Fruit fly (Drosophila melanogaster) whole organism, embryonic: ENCODE results near the gene CG15337.

Source experiments
- BEAF-32 ChIP-seq: fragments of 200-800 bp; sonication (Bioruptor generic); optimal IDR thresholded peaks from 3 replicates; lab custom pipeline; 2017; ENCODE audit warnings: missing biosample characterization, missing genetic modification characterization, mild to moderate bottlenecking, moderate library complexity, missing genetic modification reagents
- Bgb ChIP-seq: fragments of 200-800 bp; sonication (Bioruptor generic); IDR thresholded peaks from 2 replicates; pipeline ENCODE4 v1.3.6; 2022; ENCODE audit warnings: missing biosample characterization, missing genetic modification characterization; ENCODE audit not compliant: partially characterized antibody
- Bteb2 ChIP-seq: fragments of 200-800 bp; sonication (Bioruptor generic); optimal IDR thresholded peaks from 2 replicates; lab custom pipeline; 2016; ENCODE audit warnings: missing biosample characterization, missing genetic modification characterization
- CG10147 ChIP-seq: fragments of 200-800 bp; sonication (Bioruptor generic); optimal IDR thresholded peaks from 2 replicates; lab custom pipeline; 2019; ENCODE audit warnings: missing biosample characterization, mild to moderate bottlenecking, missing genetic modification characterization, moderate library complexity
- CG10274 ChIP-seq: fragments of 200-800 bp; sonication (Bioruptor generic); optimal IDR thresholded peaks from 3 replicates; lab custom pipeline; 2017; ENCODE audit warnings: missing biosample characterization, mild to moderate bottlenecking, missing genetic modification characterization
- CG14014 ChIP-seq: fragments of 200-800 bp; sonication (Bioruptor generic); IDR thresholded peaks from 2 replicates; pipeline ENCODE4 v1.3.6; 2022; ENCODE audit warnings: missing biosample characterization, missing genetic modification characterization
- CG15269 ChIP-seq: fragments of 200-800 bp; sonication (Bioruptor generic); optimal IDR thresholded peaks from 2 replicates; lab custom pipeline; 2018; ENCODE audit warnings: missing biosample characterization, mild to moderate bottlenecking, missing genetic modification characterization, moderate library complexity
- CG1603 ChIP-seq: fragments of 200-800 bp; sonication (Bioruptor generic); optimal IDR thresholded peaks from 2 replicates; lab custom pipeline; 2019; ENCODE audit warnings: missing biosample characterization, mild to moderate bottlenecking, missing genetic modification characterization, moderate library complexity
- CG17186 ChIP-seq: fragments of 200-800 bp; sonication (Bioruptor generic); optimal IDR thresholded peaks from 3 replicates; lab custom pipeline; 2017; ENCODE audit warnings: missing biosample characterization, missing genetic modification reagents, missing genetic modification characterization
- CG31388 ChIP-seq: fragments of 200-800 bp; sonication (Bioruptor generic); optimal IDR thresholded peaks from 2 replicates; lab custom pipeline; 2016; ENCODE audit warnings: missing biosample characterization, missing genetic modification characterization
- CG34376 ChIP-seq: fragments of 200-800 bp; sonication (Bioruptor generic); optimal IDR thresholded peaks from 2 replicates; lab custom pipeline; 2018; ENCODE audit warnings: missing biosample characterization, mild to moderate bottlenecking, missing genetic modification characterization
- CG3847 ChIP-seq: fragments of 200-800 bp; sonication (Bioruptor generic); IDR thresholded peaks from 2 replicates; pipeline ENCODE4 v1.3.6; 2022; ENCODE audit warnings: missing biosample characterization, missing genetic modification characterization
- CG4707 ChIP-seq: fragments of 200-800 bp; sonication (Bioruptor generic); optimal IDR thresholded peaks from 2 replicates; lab custom pipeline; 2018; ENCODE audit warnings: missing biosample characterization, mild to moderate bottlenecking, missing genetic modification characterization, moderate library complexity
- CG4730 ChIP-seq: fragments of 200-800 bp; sonication (Bioruptor generic); IDR thresholded peaks from 2 replicates; pipeline ENCODE4 v1.3.6; 2022; ENCODE audit warnings: missing biosample characterization, missing genetic modification characterization
- CG6254 ChIP-seq: fragments of 200-800 bp; sonication (Bioruptor generic); optimal IDR thresholded peaks from 3 replicates; lab custom pipeline; 2017; ENCODE audit warnings: mild to moderate bottlenecking, missing biosample characterization, missing genetic modification reagents, missing genetic modification characterization
- CG7963 ChIP-seq: fragments of 200-800 bp; sonication (Bioruptor generic); IDR thresholded peaks from 3 replicates; pipeline ENCODE4 v1.3.6; 2022; ENCODE audit warnings: missing biosample characterization, missing genetic modification characterization; ENCODE audit not compliant: partially characterized antibody
- CG7987 ChIP-seq: fragments of 200-800 bp; sonication (Bioruptor generic); optimal IDR thresholded peaks from 2 replicates; lab custom pipeline; 2018; ENCODE audit warnings: missing biosample characterization, mild to moderate bottlenecking, missing genetic modification characterization, moderate library complexity
- CG9609 ChIP-seq: fragments of 200-800 bp; sonication (Bioruptor generic); optimal IDR thresholded peaks from 3 replicates; lab custom pipeline; 2016; ENCODE audit warnings: missing biosample characterization, missing genetic modification characterization
- CG9932 ChIP-seq: fragments of 200-800 bp; sonication (Bioruptor generic); IDR thresholded peaks from 2 replicates; pipeline ENCODE4 v1.3.6; 2022; ENCODE audit warnings: missing biosample characterization, missing genetic modification characterization
- Deaf1 ChIP-seq: fragments of 200-800 bp; optimal IDR thresholded peaks from 3 replicates; lab custom pipeline; 2019; ENCODE audit warnings: missing biosample characterization, mild to moderate bottlenecking, missing genetic modification characterization, moderate library complexity
- GATAe ChIP-seq: fragments of 200-800 bp; sonication (Bioruptor generic); conservative IDR thresholded peaks from 2 replicates; pipeline ENCODE4 v1.3.6; 2022; ENCODE audit warnings: missing biosample characterization, missing genetic modification characterization
- HmgD ChIP-seq: fragments of 200-800 bp; sonication (Bioruptor generic); optimal IDR thresholded peaks from 3 replicates; lab custom pipeline; 2016; ENCODE audit warnings: missing biosample characterization, missing genetic modification characterization
- Kr ChIP-seq: fragments of 200-800 bp; sonication (Bioruptor generic); optimal IDR thresholded peaks from 2 replicates; lab custom pipeline; 2017; ENCODE audit warnings: missing biosample characterization, mild to moderate bottlenecking, missing genetic modification characterization
- Mad ChIP-seq: fragments of 200-800 bp; sonication (Bioruptor generic); optimal IDR thresholded peaks from 2 replicates; lab custom pipeline; 2016; ENCODE audit warnings: missing biosample characterization, missing genetic modification characterization
- Meics ChIP-seq: fragments of 200-800 bp; sonication (Bioruptor generic); optimal IDR thresholded peaks from 2 replicates; lab custom pipeline; 2017; ENCODE audit warnings: missing biosample characterization, mild to moderate bottlenecking, missing genetic modification characterization
- Optix ChIP-seq: fragments of 200-800 bp; sonication (Bioruptor generic); IDR thresholded peaks from 3 replicates; pipeline ENCODE4 v1.3.6; 2022; ENCODE audit warnings: missing biosample characterization, missing genetic modification characterization
- Ravus ChIP-seq: fragments of 200-800 bp; sonication (Bioruptor generic); IDR thresholded peaks from 2 replicates; pipeline ENCODE4 v1.3.6; 2022; ENCODE audit warnings: missing biosample characterization, missing genetic modification characterization
- Sry-β ChIP-seq: fragments of 200-800 bp; sonication (Bioruptor generic); optimal IDR thresholded peaks from 2 replicates; lab custom pipeline; 2018; ENCODE audit warnings: missing biosample characterization, mild to moderate bottlenecking, missing genetic modification characterization, moderate library complexity
- ara ChIP-seq: fragments of 200-800 bp; sonication (Bioruptor generic); IDR thresholded peaks from 2 replicates; pipeline ENCODE4 v1.3.6; 2022; ENCODE audit warnings: missing biosample characterization, missing genetic modification characterization
- br ChIP-seq: fragments of >200 bp; optimal IDR thresholded peaks from 2 replicates; lab custom pipeline; 2017
- ems ChIP-seq: fragments of 200-800 bp; sonication (Bioruptor generic); optimal IDR thresholded peaks from 3 replicates; lab custom pipeline; 2016; ENCODE audit warnings: missing biosample characterization, missing genetic modification characterization
- exex ChIP-seq: fragments of 200-800 bp; sonication (Bioruptor generic); optimal IDR thresholded peaks from 4 replicates; lab custom pipeline; 2018; ENCODE audit warnings: missing biosample characterization, mild to moderate bottlenecking, missing genetic modification characterization, moderate library complexity
- fu2 ChIP-seq: fragments of 200-800 bp; sonication (Bioruptor generic); optimal IDR thresholded peaks from 2 replicates; lab custom pipeline; 2016; ENCODE audit warnings: missing biosample characterization, missing genetic modification characterization
- gem ChIP-seq: fragments of 200-800 bp; sonication (Bioruptor generic); optimal IDR thresholded peaks from 2 replicates; lab custom pipeline; 2019; ENCODE audit warnings: missing biosample characterization, mild to moderate bottlenecking, missing genetic modification characterization, moderate library complexity
- jumu ChIP-seq: fragments of 200-800 bp; sonication (Bioruptor generic); optimal IDR thresholded peaks from 3 replicates; lab custom pipeline; 2016; ENCODE audit warnings: missing biosample characterization, missing genetic modification characterization
- kay ChIP-seq: fragments of 200-800 bp; sonication (Bioruptor generic); optimal IDR thresholded peaks from 2 replicates; lab custom pipeline; 2016; ENCODE audit warnings: missing biosample characterization, missing genetic modification characterization
- ken ChIP-seq: fragments of 200-800 bp; sonication (Bioruptor generic); IDR thresholded peaks from 3 replicates; pipeline ENCODE4 v1.3.6; 2022; ENCODE audit warnings: missing biosample characterization, missing genetic modification characterization
- klu ChIP-seq: fragments of 200-800 bp; sonication (Bioruptor generic); IDR thresholded peaks from 2 replicates; pipeline ENCODE4 v1.3.6; 2022; ENCODE audit warnings: missing biosample characterization, missing genetic modification characterization
- knrl ChIP-seq: fragments of 200-800 bp; sonication (Bioruptor generic); IDR thresholded peaks from 3 replicates; pipeline ENCODE4 v1.3.6; 2022; ENCODE audit warnings: missing biosample characterization, missing genetic modification characterization; ENCODE audit not compliant: partially characterized antibody
- pho ChIP-seq: fragments of 200-800 bp; sonication (Bioruptor generic); optimal IDR thresholded peaks from 2 replicates; lab custom pipeline; 2016; ENCODE audit warnings: missing biosample characterization, missing genetic modification characterization
- psq ChIP-seq: fragments of 200-800 bp; sonication (Bioruptor generic); optimal IDR thresholded peaks from 2 replicates; lab custom pipeline; 2017; ENCODE audit warnings: missing biosample characterization, missing genetic modification characterization
- pzg ChIP-seq: fragments of 200-800 bp; sonication (Bioruptor generic); optimal IDR thresholded peaks from 3 replicates; lab custom pipeline; 2018; ENCODE audit warnings: missing biosample characterization, mild to moderate bottlenecking, missing genetic modification characterization, moderate library complexity
- repo ChIP-seq: fragments of 200-800 bp; sonication (Bioruptor generic); optimal IDR thresholded peaks from 2 replicates; lab custom pipeline; 2016; ENCODE audit warnings: missing biosample characterization, missing genetic modification characterization
- row ChIP-seq: fragments of 200-800 bp; sonication (Bioruptor generic); IDR thresholded peaks from 3 replicates; pipeline ENCODE4 v1.3.6; 2022; ENCODE audit warnings: missing biosample characterization, missing genetic modification characterization
- seq ChIP-seq: fragments of 200-800 bp; sonication (Bioruptor generic); IDR thresholded peaks from 2 replicates; pipeline ENCODE4 v1.3.6; 2022; ENCODE audit warnings: missing biosample characterization, missing genetic modification characterization
- sim ChIP-seq: fragments of 200-800 bp; sonication (Bioruptor generic); IDR thresholded peaks from 2 replicates; pipeline ENCODE4 v1.3.6; 2022; ENCODE audit warnings: missing biosample characterization, missing genetic modification characterization
- slp2 ChIP-seq: fragments of 200-800 bp; sonication (Bioruptor generic); optimal IDR thresholded peaks from 2 replicates; lab custom pipeline; 2016; ENCODE audit warnings: missing biosample characterization, missing genetic modification characterization
- tll ChIP-seq, 2 experiments: fragments of 200-800 bp in 1 of 2; fragments of >200 bp in 1 of 2; sonication (Bioruptor generic) in 1 of 2; optimal IDR thresholded peaks; 2 replicates each; lab custom pipeline; 2017 to 2019; ENCODE audit warnings: missing biosample characterization in 2 of 2, missing genetic modification characterization in 2 of 2, mild to moderate bottlenecking in 1 of 2, moderate library complexity in 1 of 2
- tna ChIP-seq: fragments of 200-800 bp; sonication (Bioruptor generic); IDR thresholded peaks from 2 replicates; pipeline ENCODE4 v1.3.6; 2022; ENCODE audit warnings: missing biosample characterization, missing genetic modification characterization; ENCODE audit not compliant: partially characterized antibody
- vfl ChIP-seq: fragments of 200-800 bp; sonication (Bioruptor generic); optimal IDR thresholded peaks from 2 replicates; lab custom pipeline; 2016; ENCODE audit warnings: missing biosample characterization, missing genetic modification characterization
- vvl ChIP-seq: fragments of 200-800 bp; sonication (Bioruptor generic); IDR thresholded peaks from 2 replicates; pipeline ENCODE4 v1.3.6; 2022; ENCODE audit warnings: missing biosample characterization, missing genetic modification characterization

The CG15337 gene

DNA sequence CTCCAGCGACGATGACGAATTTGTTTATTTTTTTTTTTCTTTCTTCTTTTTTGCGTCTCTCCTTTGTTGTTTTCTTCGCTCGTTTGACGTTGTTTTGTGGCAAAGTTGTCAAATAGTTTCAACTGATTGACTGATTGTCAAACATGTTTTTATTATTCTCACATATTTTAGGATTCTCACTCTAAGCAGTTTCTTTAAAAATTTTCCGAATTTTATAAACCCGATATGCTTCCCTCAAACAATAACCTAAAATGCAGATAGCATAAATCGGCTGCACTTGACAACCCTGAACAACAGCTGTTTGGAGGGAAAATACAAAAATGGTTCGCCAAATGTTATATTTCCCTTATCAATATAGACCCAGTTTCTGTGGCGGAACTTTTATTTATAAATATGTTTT is 16.3 kb upstream of the CG15337 start, which contains the start of gene CG17982 (continued):
- peak; percentile 32 for TF ChIP-seq BEAF-32 (GFP tag; lab: Kevin White, UChicago)
- peak; percentile 81 for TF ChIP-seq kay (GFP tag; lab: Kevin White, UChicago)
- TF ChIP-seq CG34376 (GFP tag; lab: Kevin White, UChicago) = peak; percentile 79
- peak; percentile 11 for TF ChIP-seq Sry-β
- peak; percentile 80 for TF ChIP-seq ems
- TF ChIP-seq Kr (GFP tag; lab: Kevin White, UChicago) = no peak
- peak; percentile 71 for TF ChIP-seq seq (GFP tag; lab: Robert Waterston, UW)
- no peak for TF ChIP-seq tna (GFP tag; lab: Robert Waterston, UW)
- TF ChIP-seq slp2 (GFP tag; lab: Kevin White, UChicago) = peak; percentile 67
- TF ChIP-seq Mad = peak; percentile 81
- peak; percentile 75 for TF ChIP-seq ken (GFP tag; lab: Robert Waterston, UW)
- no peak for TF ChIP-seq GATAe (GFP tag; lab: Robert Waterston, UW)
- TF ChIP-seq CG7987 (GFP tag; lab: Kevin White, UChicago) = peak; percentile 70
- no peak for TF ChIP-seq br
- TF ChIP-seq HmgD (GFP tag; lab: Kevin White, UChicago) = no peak
- TF ChIP-seq CG7963 (GFP tag; lab: Robert Waterston, UW) = no peak
- TF ChIP-seq CG1603 (tag; lab: Kevin White, UChicago) = peak; percentile 82
- peak; percentile 47; the same call in 1 of the 2 replicates for TF ChIP-seq Ravus
- no peak for TF ChIP-seq knrl (GFP tag; lab: Robert Waterston, UW)
- TF ChIP-seq sim = no peak
- peak; percentile 69; the same call in 2 of the 3 replicates for TF ChIP-seq Optix (GFP tag; lab: Robert Waterston, UW)
- peak; percentile 77 for TF ChIP-seq jumu (GFP tag; lab: Kevin White, UChicago)
- peak; percentile 59 for TF ChIP-seq CG4730 (GFP tag; lab: Robert Waterston, UW)
- no peak for TF ChIP-seq CG31388 (GFP tag; lab: Kevin White, UChicago)
- peak; percentile 76 for TF ChIP-seq CG9609 (GFP tag; lab: Kevin White, UChicago)
- TF ChIP-seq Meics (GFP tag; lab: Kevin White, UChicago) = peak; percentile 84
- TF ChIP-seq CG10274 (GFP tag; lab: Kevin White, UChicago) = peak; percentile 16
- TF ChIP-seq pzg (GFP tag; lab: Kevin White, UChicago) = peak; percentile 47
- TF ChIP-seq Bteb2 (GFP tag; lab: Kevin White, UChicago) = peak; percentile 86
- peak; percentile 55 for TF ChIP-seq CG4707 (GFP tag; lab: Kevin White, UChicago)
- peak; percentile 79 for TF ChIP-seq repo (GFP tag; lab: Kevin White, UChicago)
- TF ChIP-seq gem = peak; percentile 92
- peak; percentile 84 for TF ChIP-seq CG14014 (GFP tag; lab: Robert Waterston, UW)
- peak; percentile 80 for TF ChIP-seq vfl
- peak; percentile 71 for TF ChIP-seq klu (GFP tag; lab: Robert Waterston, UW)
- peak; percentile 60 for TF ChIP-seq Deaf1 (tag; lab: Kevin White, UChicago)
- peak; percentile 94 for TF ChIP-seq psq (GFP tag; lab: Kevin White, UChicago)
- TF ChIP-seq CG9932 (GFP tag; lab: Robert Waterston, UW) = peak; percentile 83
- peak; percentile 87 for TF ChIP-seq vvl (GFP tag; lab: Robert Waterston, UW)
- TF ChIP-seq CG10147 (GFP tag; lab: Kevin White, UChicago) = peak; percentile 76
- peak; percentile 74 for TF ChIP-seq pho
- peak; percentile 81 for TF ChIP-seq CG3847 (GFP tag; lab: Robert Waterston, UW)
- TF ChIP-seq CG15269 = peak; percentile 89
- no peak for TF ChIP-seq tll (GFP tag; optimal IDR thresholded peaks at IDR 0.05; lab: Kevin White, UChicago)
- TF ChIP-seq Bgb (GFP tag; lab: Robert Waterston, UW) = no peak
- TF ChIP-seq CG6254 (GFP tag; lab: Kevin White, UChicago) = peak; percentile 45
- no peak for TF ChIP-seq exex (tag; lab: Kevin White, UChicago)
- TF ChIP-seq row (GFP tag; lab: Robert Waterston, UW) = peak; percentile 90
- TF ChIP-seq CG17186 (GFP tag; lab: Kevin White, UChicago) = peak; percentile 46
- peak; percentile 70 for TF ChIP-seq ara (GFP tag; lab: Robert Waterston, UW)
- TF ChIP-seq fu2 (GFP tag; lab: Kevin White, UChicago) = peak; percentile 85
